Worm (Caenorhabditis elegans) whole organism, late embryonic: ENCODE data around the gene mab-23.

Experiments
- C08G9.2 ChIP-seq: sonication (generic microtip); optimal IDR thresholded peaks from 2 replicates; lab custom pipeline; 2016; ENCODE audit warnings: mild to moderate bottlenecking, missing genetic modification characterization, moderate library complexity, missing compliant biosample characterization
- T23F11.4 ChIP-seq: fragments of 200-800 bp; sonication (Bioruptor generic); optimal IDR thresholded peaks from 2 replicates; lab custom pipeline; 2018; ENCODE audit warnings: mild to moderate bottlenecking, missing genetic modification characterization, missing compliant biosample characterization
- ahr-1 ChIP-seq: sonication (generic microtip); optimal IDR thresholded peaks from 2 replicates; lab custom pipeline; 2016; ENCODE audit warnings: missing genetic modification characterization, missing compliant biosample characterization
- ceh-19 ChIP-seq: fragments of 200-800 bp; sonication (Bioruptor generic); optimal IDR thresholded peaks from 2 replicates; lab custom pipeline; 2018; ENCODE audit warnings: mild to moderate bottlenecking, missing genetic modification characterization, missing compliant biosample characterization
- ceh-30 ChIP-seq: fragments of 150-350 bp; optimal IDR thresholded peaks from 2 replicates; lab custom pipeline; 2014; ENCODE audit warnings: missing biosample characterization, missing genetic modification characterization
- elt-2 ChIP-seq: sonication (generic microtip); optimal IDR thresholded peaks from 2 replicates; lab custom pipeline; 2016; ENCODE audit warnings: missing genetic modification reagents, missing genetic modification characterization, missing compliant biosample characterization
- eyg-1 ChIP-seq: sonication (generic microtip); optimal IDR thresholded peaks from 2 replicates; lab custom pipeline; 2016; ENCODE audit warnings: missing genotype, missing genetic modification characterization, missing compliant biosample characterization
- hlh-15 ChIP-seq: sonication (generic microtip); optimal IDR thresholded peaks from 2 replicates; lab custom pipeline; 2016; ENCODE audit warnings: missing genetic modification characterization, missing compliant biosample characterization
- pqm-1 ChIP-seq: sonication (generic microtip); optimal IDR thresholded peaks from 2 replicates; lab custom pipeline; 2016; ENCODE audit warnings: missing genetic modification characterization, missing compliant biosample characterization
- pros-1 ChIP-seq: fragments of 150-350 bp; optimal IDR thresholded peaks from 2 replicates; lab custom pipeline; 2014; ENCODE audit warnings: missing biosample characterization, missing genetic modification reagents, missing genetic modification characterization
- ref-2 ChIP-seq: sonication (generic microtip); optimal IDR thresholded peaks from 2 replicates; lab custom pipeline; 2016; ENCODE audit warnings: missing genetic modification characterization, missing compliant biosample characterization
- sdc-2 ChIP-seq: sonication (generic microtip); optimal IDR thresholded peaks from 2 replicates; lab custom pipeline; 2016; ENCODE audit warnings: missing genotype, missing genetic modification characterization, missing compliant biosample characterization
- sox-2 ChIP-seq: fragments of 200-800 bp; sonication (Bioruptor generic); IDR thresholded peaks from 2 replicates; pipeline ENCODE4 v1.3.6; 2022; ENCODE audit warnings: missing genetic modification reagents, missing genetic modification characterization, missing compliant biosample characterization
- sox-4 ChIP-seq: sonication (generic microtip); optimal IDR thresholded peaks from 2 replicates; lab custom pipeline; 2017; ENCODE audit warnings: mild to moderate bottlenecking, missing genetic modification characterization, inconsistent platforms, missing compliant biosample characterization
- syd-9 ChIP-seq: sonication (generic microtip); optimal IDR thresholded peaks from 2 replicates; lab custom pipeline; 2016; ENCODE audit warnings: mild to moderate bottlenecking, missing genetic modification characterization, moderate library complexity, missing compliant biosample characterization
- ttx-3 ChIP-seq: sonication (generic microtip); optimal IDR thresholded peaks from 2 replicates; lab custom pipeline; 2016; ENCODE audit warnings: missing genetic modification reagents, missing genetic modification characterization, missing compliant biosample characterization
- unc-3 ChIP-seq, 2 experiments: fragments of 200-800 bp in 1 of 2; sonication (Bioruptor generic) in 1 of 2; sonication (generic microtip) in 1 of 2; conservative IDR thresholded peaks in 1 of 2; optimal IDR thresholded peaks in 1 of 2; 2 replicates each; pipeline versions ENCODE4 v1.3.6 to Lab custom; 2016 to 2022; ENCODE audit warnings: missing compliant biosample characterization in 2 of 2, missing genetic modification characterization in 2 of 2, missing genetic modification reagents in 1 of 2
- unc-55 ChIP-seq: sonication (generic microtip); optimal IDR thresholded peaks from 2 replicates; lab custom pipeline; 2017; ENCODE audit warnings: missing biosample characterization, missing genetic modification reagents, missing genetic modification characterization
- zip-5 ChIP-seq: sonication (generic microtip); optimal IDR thresholded peaks from 2 replicates; lab custom pipeline; 2016; ENCODE audit warnings: missing genetic modification characterization, missing compliant biosample characterization

The mab-23 gene

DNA sequence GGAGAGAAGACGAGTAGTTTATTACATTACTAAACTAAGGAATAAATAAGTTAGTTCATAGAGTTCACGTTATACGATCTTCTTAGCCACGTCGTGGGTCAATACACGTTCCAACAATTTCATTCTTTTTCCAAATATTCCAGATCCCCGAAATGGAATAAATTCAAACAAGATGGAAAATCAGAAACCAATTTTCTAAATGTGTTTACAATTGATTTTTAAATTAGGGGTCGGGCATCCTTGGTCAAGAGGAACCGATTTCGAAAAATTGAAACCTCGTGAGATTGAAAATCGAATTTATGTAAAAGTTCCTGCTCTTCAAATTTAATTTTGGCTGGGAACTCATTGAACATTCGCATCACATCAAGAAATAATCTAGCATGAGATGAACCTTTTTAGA is 51.9 kb downstream of the mab-23 start:
- TF ChIP-seq unc-55, result no peak
- TF ChIP-seq T23F11.4 (GFP tag; lab: Kevin White, UChicago), result no peak
- TF ChIP-seq ceh-19 (GFP tag; lab: Kevin White, UChicago), result no peak
- TF ChIP-seq syd-9 (tag; lab: Kevin White, UChicago), result no peak
- no peak for TF ChIP-seq ceh-30 (tag; lab: Kevin White, UChicago)
- TF ChIP-seq pros-1 (tag; lab: Kevin White, UChicago), result no peak
- no peak for TF ChIP-seq ahr-1 (tag; lab: Kevin White, UChicago)
- TF ChIP-seq hlh-15 (tag; lab: Kevin White, UChicago), result no peak
- no peak for TF ChIP-seq unc-3 (GFP tag; conservative IDR thresholded peaks at IDR 0.05; lab: Robert Waterston, UW)
- no peak for TF ChIP-seq unc-3 (tag; optimal IDR thresholded peaks at IDR 0.05; lab: Kevin White, UChicago)
- TF ChIP-seq ttx-3, result no peak
- no peak for TF ChIP-seq zip-5 (tag; lab: Kevin White, UChicago)
- TF ChIP-seq ref-2, result no peak
- TF ChIP-seq elt-2 (tag; lab: Kevin White, UChicago), result no peak
- TF ChIP-seq pqm-1 (tag; lab: Kevin White, UChicago), result no peak
- no peak for TF ChIP-seq C08G9.2 (tag; lab: Kevin White, UChicago)
- no peak for TF ChIP-seq sdc-2 (tag; lab: Kevin White, UChicago)
- no peak for TF ChIP-seq sox-4 (tag; lab: Kevin White, UChicago)
- TF ChIP-seq eyg-1 (tag; lab: Kevin White, UChicago), result no peak
- no peak for TF ChIP-seq sox-2
